Fruit fly (Drosophila melanogaster): ENCODE data around the gene CG42359.

The CG42359 gene

dm6 chr3R:19156670-19157402 lies 5.3 kb downstream of the CG42359 start, which contains the start of gene nanos (continued):
- TF ChIP-seq CG6683 (GFP tag; optimal IDR thresholded peaks at IDR 0.05) (peak; percentile 53), kah (GFP tag; optimal IDR thresholded peaks at IDR 0.05) (no peak), CG14667 (GFP tag; IDR thresholded peaks at IDR 0.05) (no peak; the same call in 1 of the 2 replicates), CG6813 (GFP tag; optimal IDR thresholded peaks at IDR 0.05) (peak; percentile 10), CG8290 (GFP tag; optimal IDR thresholded peaks at IDR 0.05) (peak; percentile 69), CG8290 (tag; optimal IDR thresholded peaks at IDR 0.05) (peak in 1 of 2 experiments; percentile 90), slbo (GFP tag; IDR thresholded peaks at IDR 0.05) (peak; percentile 86), btn (GFP tag; optimal IDR thresholded peaks at IDR 0.05) (no peak), chn (GFP tag; optimal IDR thresholded peaks at IDR 0.05) (peak; percentile 35), ab (GFP tag; optimal IDR thresholded peaks at IDR 0.05) (peak; percentile 43), Gug (GFP tag; IDR thresholded peaks at IDR 0.05) (peak; percentile 81; the same call in 2 of the 4 replicates), CG10654 (GFP tag; optimal IDR thresholded peaks at IDR 0.05) (peak; percentile 18), CG18599 (GFP tag; optimal IDR thresholded peaks at IDR 0.05) (peak; percentile 56), row (GFP tag; IDR thresholded peaks at IDR 0.05) (peak; percentile 78), CG12104 (GFP tag; optimal IDR thresholded peaks at IDR 0.05) (peak; percentile 53), Hr3 (GFP tag; optimal IDR thresholded peaks at IDR 0.05) (peak; percentile 42), corto (GFP tag; optimal IDR thresholded peaks at IDR 0.05) (no peak), Dip3 (GFP tag; optimal IDR thresholded peaks at IDR 0.05) (peak; percentile 80), CG11695 (GFP tag; IDR thresholded peaks at IDR 0.05) (no peak), Dbx (GFP tag; IDR thresholded peaks at IDR 0.05) (peak; percentile 90), slou (GFP tag; optimal IDR thresholded peaks at IDR 0.05) (no peak), CG4328 (GFP tag; optimal IDR thresholded peaks at IDR 0.05) (no peak), tgo (GFP tag; IDR thresholded peaks at IDR 0.05) (peak; percentile 50; the same call in 2 of the 3 replicates), CG10543 (GFP tag; optimal IDR thresholded peaks at IDR 0.05) (peak; percentile 67), ERR (GFP tag; optimal IDR thresholded peaks at IDR 0.05) (peak; percentile 75), Dfd (GFP tag; optimal IDR thresholded peaks at IDR 0.05) (no peak), CG8924 (tag; optimal IDR thresholded peaks at IDR 0.05) (peak; percentile 21), Ptx1 (GFP tag; IDR thresholded peaks at IDR 0.05) (peak; percentile 66), BEAF-32 (GFP tag; optimal IDR thresholded peaks at IDR 0.05) (peak; percentile 100), E2f1 (GFP tag; IDR thresholded peaks at IDR 0.05) (peak; percentile 83), CG17186 (GFP tag; optimal IDR thresholded peaks at IDR 0.05) (peak; percentile 98), HHEX (GFP tag; optimal IDR thresholded peaks at IDR 0.05) (peak; percentile 39), Dek (tag; optimal IDR thresholded peaks at IDR 0.05) (peak; percentile 61), ap (GFP tag; IDR thresholded peaks at IDR 0.05) (0 out of 2 replicates have a peak, but pooled peaks have one; percentile 7), p53 (GFP tag; optimal IDR thresholded peaks at IDR 0.05) (peak; percentile 51), inv (GFP tag; IDR thresholded peaks at IDR 0.05; ENCODE audit: partially characterized antibody) (peak; percentile 99), Lim3 (GFP tag; IDR thresholded peaks at IDR 0.05) (no peak), Med (GFP tag) (peak; percentile 97), sc (optimal IDR thresholded peaks at IDR 0.05) (no peak), sc (GFP tag; optimal IDR thresholded peaks at IDR 0.05) (no peak), schlank (tag; optimal IDR thresholded peaks at IDR 0.05) (no peak), ewg (GFP tag; optimal IDR thresholded peaks at IDR 0.05) (peak; percentile 56), Usf (GFP tag; optimal IDR thresholded peaks at IDR 0.05) (peak; percentile 70), psq (GFP tag; optimal IDR thresholded peaks at IDR 0.05) (no peak), ssp (GFP tag; IDR thresholded peaks at IDR 0.05) (peak; percentile 62), gem (tag; optimal IDR thresholded peaks at IDR 0.05) (peak; percentile 40), pho (GFP tag; optimal IDR thresholded peaks at IDR 0.05) (peak; percentile 74), CG6854 (GFP tag; optimal IDR thresholded peaks at IDR 0.05) (no peak), tll (GFP tag; optimal IDR thresholded peaks at IDR 0.05) (no peak), Hmr (GFP tag; optimal IDR thresholded peaks at IDR 0.05) (peak; percentile 76)
